Worm (Caenorhabditis elegans) whole organism, L4 larva: ENCODE results near the gene blos-1.

Experiments
- F49E8.2 ChIP-seq: sonication (generic microtip); optimal IDR thresholded peaks from 2 replicates; lab custom pipeline; 2016; ENCODE audit warnings: missing compliant biosample characterization, mild to moderate bottlenecking, missing genetic modification characterization, borderline replicate concordance
- T20F7.1 ChIP-seq: fragments of 200-800 bp; sonication (Bioruptor generic); optimal IDR thresholded peaks from 2 replicates; lab custom pipeline; 2018; ENCODE audit warnings: mild to moderate bottlenecking, missing genetic modification characterization, missing compliant biosample characterization
- T26A8.4 ChIP-seq: fragments of 200-800 bp; sonication (Bioruptor generic); IDR thresholded peaks from 2 replicates; pipeline ENCODE4 v1.3.6; 2022; ENCODE audit warnings: missing genetic modification characterization, missing compliant biosample characterization
- Y75B8A.6 ChIP-seq: fragments of 200-800 bp; sonication (Bioruptor generic); IDR thresholded peaks from 2 replicates; pipeline ENCODE4 v1.3.6; 2022; ENCODE audit warnings: missing genetic modification reagents, missing genetic modification characterization, missing compliant biosample characterization
- ZK546.5 ChIP-seq, 2 experiments: sonication (generic microtip); optimal IDR thresholded peaks; 2 replicates each; lab custom pipeline; 2017; ENCODE audit warnings: missing biosample characterization in 2 of 2, missing genetic modification characterization in 2 of 2
- aha-1 ChIP-seq: fragments of 150-350 bp; peaks from one replicate; lab custom pipeline; 2014; ENCODE audit warnings: missing biosample characterization, missing genetic modification characterization
- ceh-20 ChIP-seq: fragments of 200-800 bp; sonication (Bioruptor generic); IDR thresholded peaks from 2 replicates; pipeline ENCODE4 v1.3.6; 2022; ENCODE audit warnings: missing genetic modification reagents, missing genetic modification characterization, missing compliant biosample characterization
- ceh-62 ChIP-seq: sonication (generic microtip); optimal IDR thresholded peaks from 2 replicates; lab custom pipeline; 2017; ENCODE audit warnings: missing biosample characterization, missing genetic modification characterization
- dmd-8 ChIP-seq: fragments of 200-800 bp; sonication (Bioruptor generic); IDR thresholded peaks from 2 replicates; pipeline ENCODE4 v1.3.6; 2022; ENCODE audit warnings: missing genetic modification characterization, missing compliant biosample characterization
- dmd-9 ChIP-seq: fragments of 200-800 bp; sonication (Bioruptor generic); IDR thresholded peaks from 2 replicates; pipeline ENCODE4 v1.3.6; 2022; ENCODE audit warnings: missing genetic modification reagents, missing genetic modification characterization, missing compliant biosample characterization
- dpl-1 ChIP-seq: fragments of 150-350 bp; optimal IDR thresholded peaks from 2 replicates; lab custom pipeline; 2014; ENCODE audit warnings: missing biosample characterization, missing genetic modification reagents, missing genetic modification characterization
- dve-1 ChIP-seq: sonication (generic microtip); optimal IDR thresholded peaks from 2 replicates; lab custom pipeline; 2017; ENCODE audit warnings: antibody characterized with exemption, mild to moderate bottlenecking, missing genetic modification characterization, missing compliant biosample characterization; ENCODE audit not compliant: insufficient read depth
- egl-27 ChIP-seq: sonication (generic microtip); optimal IDR thresholded peaks from 3 replicates; lab custom pipeline; 2017; ENCODE audit warnings: missing biosample characterization, missing genetic modification reagents, missing genetic modification characterization
- egl-43 ChIP-seq: fragments of 200-800 bp; sonication (Bioruptor generic); IDR thresholded peaks from 2 replicates; pipeline ENCODE4 v1.3.6; 2022; ENCODE audit warnings: missing genetic modification reagents, missing genetic modification characterization, missing compliant biosample characterization
- hlh-11 ChIP-seq: fragments of 200-800 bp; sonication (Bioruptor generic); optimal IDR thresholded peaks from 2 replicates; lab custom pipeline; 2018; ENCODE audit warnings: mild to moderate bottlenecking, missing genetic modification characterization, missing compliant biosample characterization
- hlh-30 ChIP-seq: sonication (generic microtip); optimal IDR thresholded peaks from 2 replicates; lab custom pipeline; 2017; ENCODE audit warnings: antibody characterized with exemption, mild to moderate bottlenecking, missing genetic modification characterization, missing compliant biosample characterization; ENCODE audit not compliant: insufficient read depth
- lin-15B ChIP-seq: fragments of 150-350 bp; sonication (generic microtip); optimal IDR thresholded peaks from 3 replicates; lab custom pipeline; 2014; ENCODE audit warnings: missing biosample characterization, missing genetic modification characterization
- lin-38 ChIP-seq: fragments of 200-800 bp; sonication (Bioruptor generic); IDR thresholded peaks from 2 replicates; pipeline ENCODE4 v1.3.6; 2022; ENCODE audit warnings: missing genetic modification reagents, missing genetic modification characterization, missing compliant biosample characterization
- lsy-2 ChIP-seq, 2 experiments: fragments of 150-350 bp in 1 of 2; sonication (generic microtip) in 1 of 2; optimal IDR thresholded peaks; 2 replicates each; lab custom pipeline; 2014 to 2017; ENCODE audit warnings: missing biosample characterization in 2 of 2, missing genetic modification characterization in 2 of 2
- mdl-1 ChIP-seq, 2 experiments: fragments of 150-350 bp in 1 of 2; sonication (generic microtip) in 1 of 2; optimal IDR thresholded peaks; 2 replicates each; lab custom pipeline; 2014 to 2017; ENCODE audit warnings: missing biosample characterization in 2 of 2, missing genetic modification characterization in 2 of 2
- mxl-3 ChIP-seq: fragments of 200-800 bp; sonication (Bioruptor generic); optimal IDR thresholded peaks from 2 replicates; lab custom pipeline; 2018; ENCODE audit warnings: mild to moderate bottlenecking, missing genetic modification characterization, missing compliant biosample characterization
- nhr-111 ChIP-seq: fragments of 200-800 bp; sonication (Bioruptor generic); optimal IDR thresholded peaks from 2 replicates; lab custom pipeline; 2018; ENCODE audit warnings: mild to moderate bottlenecking, missing genetic modification characterization, missing compliant biosample characterization
- nhr-25 ChIP-seq: sonication (generic microtip); optimal IDR thresholded peaks from 2 replicates; lab custom pipeline; 2017; ENCODE audit warnings: missing genetic modification characterization, mild to moderate bottlenecking, missing compliant biosample characterization, antibody characterized with exemption, moderate library complexity, borderline replicate concordance; ENCODE audit not compliant: insufficient read depth
- nhr-28 ChIP-seq: fragments of 150-350 bp; optimal IDR thresholded peaks from 2 replicates; lab custom pipeline; 2014; ENCODE audit warnings: missing biosample characterization, missing genetic modification characterization
- nhr-48 ChIP-seq: sonication (generic microtip); optimal IDR thresholded peaks from 2 replicates; lab custom pipeline; 2016; ENCODE audit warnings: mild to moderate bottlenecking, missing genetic modification characterization, missing compliant biosample characterization
- pqm-1 ChIP-seq: sonication (generic microtip); optimal IDR thresholded peaks from 2 replicates; lab custom pipeline; 2017; ENCODE audit warnings: missing biosample characterization, missing genetic modification characterization
- saeg-2 ChIP-seq: fragments of 200-800 bp; sonication (Bioruptor generic); IDR thresholded peaks from 2 replicates; pipeline ENCODE4 v1.3.6; 2022; ENCODE audit warnings: missing genetic modification reagents, missing genetic modification characterization, missing compliant biosample characterization
- sdz-12 ChIP-seq: fragments of 200-800 bp; sonication (Bioruptor generic); optimal IDR thresholded peaks from 2 replicates; lab custom pipeline; 2018; ENCODE audit warnings: mild to moderate bottlenecking, missing genetic modification characterization, missing compliant biosample characterization
- snpc-1.2 ChIP-seq: fragments of 200-800 bp; sonication (Bioruptor generic); IDR thresholded peaks from 2 replicates; pipeline ENCODE4 v1.3.6; 2022; ENCODE audit warnings: missing genetic modification reagents, missing genetic modification characterization, missing compliant biosample characterization
- spr-1 ChIP-seq: sonication (generic microtip); optimal IDR thresholded peaks from 2 replicates; lab custom pipeline; 2016; ENCODE audit warnings: mild to moderate bottlenecking, missing genetic modification characterization, missing compliant biosample characterization
- tra-1 ChIP-seq: fragments of 200-800 bp; sonication (Bioruptor generic); IDR thresholded peaks from 2 replicates; pipeline ENCODE4 v1.3.6; 2022; ENCODE audit warnings: missing genetic modification reagents, missing genetic modification characterization, missing compliant biosample characterization
- unc-39 ChIP-seq: sonication (generic microtip); optimal IDR thresholded peaks from 2 replicates; lab custom pipeline; 2017; ENCODE audit warnings: missing biosample characterization, missing genetic modification characterization
- unc-62 ChIP-seq, 3 experiments: fragments of 150-350 bp in 1 of 3; sonication (generic microtip); optimal IDR thresholded peaks in 2 of 3; peaks in 1 of 3; 1 replicate in 1 of 3; 2 replicates in 2 of 3; lab custom pipeline; 2014 to 2017; ENCODE audit warnings: missing biosample characterization in 3 of 3, missing genetic modification characterization in 3 of 3, missing genetic modification reagents in 3 of 3, missing genotype in 1 of 3
- zfp-2 ChIP-seq: sonication (generic microtip); optimal IDR thresholded peaks from 2 replicates; lab custom pipeline; 2016; ENCODE audit warnings: mild to moderate bottlenecking, missing genetic modification characterization, missing compliant biosample characterization
- zfp-3 ChIP-seq: fragments of 200-800 bp; sonication (Bioruptor generic); conservative IDR thresholded peaks from 2 replicates; pipeline ENCODE4 v1.3.6; 2022; ENCODE audit warnings: missing genetic modification reagents, missing genetic modification characterization, missing compliant biosample characterization
- ztf-7 ChIP-seq: fragments of 150-350 bp; optimal IDR thresholded peaks from 2 replicates; lab custom pipeline; 2014; ENCODE audit warnings: missing biosample characterization, missing genetic modification characterization

blos-1 gene

DNA sequence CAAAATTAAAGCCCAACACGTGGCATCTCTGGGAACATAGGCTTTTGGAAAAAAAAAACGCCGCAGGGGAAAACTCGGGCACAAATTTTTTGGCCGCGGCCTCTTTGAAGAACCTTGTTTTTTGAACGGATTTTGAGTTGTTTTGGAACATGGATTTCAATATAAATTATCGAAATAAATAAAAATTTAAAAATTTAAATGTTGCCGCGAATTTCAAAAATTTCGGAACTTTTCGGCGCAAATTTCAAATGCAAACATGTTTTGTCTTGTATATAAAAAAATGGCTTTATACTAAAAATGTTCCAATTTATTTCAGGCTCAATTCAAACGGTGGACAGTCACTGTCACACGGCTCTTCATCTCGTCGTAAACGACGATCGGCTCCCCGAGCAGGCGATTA, 32.3 kb upstream of the blos-1 start:
- no peak for TF ChIP-seq tra-1 (GFP tag; lab: Robert Waterston, UW)
- peak; percentile 95 for TF ChIP-seq aha-1 (tag; lab: Kevin White, UChicago)

DNA sequence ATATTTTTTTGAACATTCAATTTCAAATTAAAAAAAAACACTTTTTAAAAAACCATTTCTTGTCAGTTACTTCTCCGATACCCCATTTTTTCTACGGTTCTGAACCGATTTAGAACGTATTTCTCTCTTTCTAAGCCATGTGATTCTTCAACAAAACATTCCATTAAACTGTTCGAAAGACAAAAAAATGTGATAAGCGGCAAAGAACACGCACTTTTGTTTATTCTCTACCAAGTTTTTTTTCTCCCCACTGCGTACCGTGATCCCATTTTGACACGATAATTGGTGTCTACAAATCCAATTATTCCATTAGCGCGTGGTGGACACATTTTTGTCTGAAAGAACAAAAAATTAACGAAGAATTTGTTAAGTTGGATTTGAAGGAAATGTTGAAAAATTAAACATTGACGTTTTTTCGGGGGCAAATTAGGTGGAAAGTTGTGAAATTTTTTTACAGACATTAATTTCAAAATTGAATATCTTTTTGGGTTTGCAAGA, 29.6 kb upstream of the blos-1 start:
- TF ChIP-seq mdl-1 (tag; optimal IDR thresholded peaks at IDR 0.05; lab: Kevin White, UChicago) (peak in 1 of 2 experiments; percentile 45), pqm-1 (no peak), hlh-11 (tag; lab: Kevin White, UChicago) (peak; percentile 14), ceh-62 (tag; lab: Kevin White, UChicago) (no peak), unc-62 (GFP tag; optimal IDR thresholded peaks at IDR 0.05 in 1 of 2; lab: Kevin White, UChicago) (peak in 1 of 2 experiments; percentile 69), unc-62 (tag; optimal IDR thresholded peaks at IDR 0.05; lab: Kevin White, UChicago) (no peak)

DNA sequence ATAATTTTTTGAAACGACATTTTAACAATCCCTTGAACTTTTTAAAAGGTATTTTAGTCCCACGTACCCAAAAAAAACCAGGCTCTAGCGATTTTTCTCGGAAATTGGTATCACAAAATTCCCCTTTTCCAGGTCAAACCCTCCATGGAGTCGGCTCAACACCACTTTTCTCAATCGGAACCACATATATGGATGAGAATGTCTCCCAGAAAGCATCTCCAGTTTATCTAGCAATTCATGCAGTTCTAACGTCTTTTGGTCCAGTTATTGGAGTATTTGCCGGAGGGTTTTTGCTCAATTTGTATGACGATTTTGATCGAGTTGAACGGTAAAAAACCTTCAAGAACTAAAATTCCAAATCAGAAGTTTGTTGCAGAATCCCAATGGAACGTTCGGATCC, 28.3 kb upstream of the blos-1 start:
- TF ChIP-seq T26A8.4 (GFP tag; lab: Robert Waterston, UW) (no peak), aha-1 (tag; lab: Kevin White, UChicago) (peak; percentile 91)

DNA sequence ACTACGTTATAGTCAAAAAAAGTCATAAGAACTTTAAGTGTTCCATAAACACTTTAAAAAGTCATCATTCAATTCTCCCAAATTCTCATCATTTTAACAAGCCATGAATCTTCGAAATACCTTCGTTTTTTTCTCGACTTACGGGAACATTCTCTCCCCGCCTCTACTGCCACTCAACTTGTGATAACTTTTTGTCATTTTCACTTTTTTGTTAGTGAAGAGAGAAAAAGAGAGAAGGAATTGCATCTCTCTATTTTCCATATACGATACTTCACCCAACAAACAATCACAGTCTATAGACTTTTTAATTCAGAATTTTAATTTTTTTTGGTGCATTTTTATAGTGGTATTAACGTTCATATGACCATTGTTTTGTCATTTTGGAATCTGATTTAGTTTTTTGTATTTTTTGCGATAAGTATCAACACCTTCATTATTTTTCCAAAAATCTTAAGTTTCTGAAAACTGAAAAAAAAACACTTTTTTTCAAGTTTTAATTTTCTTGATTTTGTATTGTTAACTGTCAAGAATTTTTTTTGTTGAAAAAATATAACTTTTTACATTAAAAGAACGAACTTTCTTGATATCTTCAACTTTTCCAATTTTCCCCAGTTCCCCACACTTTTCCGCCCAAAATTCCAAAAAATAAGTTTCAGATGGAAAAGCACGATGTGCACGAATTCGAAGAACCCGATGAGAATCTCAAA, 26.9 kb upstream of the blos-1 start, which contains the start of gene Y70G10A.3:
Gene Y70G10A.3, plus strand, starts transcription at position 657 of the 707 bp plus-strand sequence.
- TF ChIP-seq nhr-25 (tag; lab: Kevin White, UChicago) (no peak), pqm-1 (no peak), nhr-48 (tag; lab: Kevin White, UChicago) (no peak), dmd-9 (GFP tag; lab: Robert Waterston, UW) (no peak), dmd-8 (no peak), sdz-12 (GFP tag; lab: Kevin White, UChicago) (no peak), unc-39 (no peak), dve-1 (tag; lab: Kevin White, UChicago) (no peak), F49E8.2 (no peak), lsy-2 (tag; optimal IDR thresholded peaks at IDR 0.05; lab: Kevin White, UChicago) (no peak), snpc-1.2 (GFP tag; lab: Robert Waterston, UW) (no peak), ZK546.5 (tag; optimal IDR thresholded peaks at IDR 0.05; lab: Kevin White, UChicago) (no peak), T20F7.1 (GFP tag; lab: Kevin White, UChicago) (no peak), Y75B8A.6 (GFP tag; lab: Robert Waterston, UW) (no peak), ceh-20 (GFP tag; lab: Robert Waterston, UW) (no peak), nhr-111 (GFP tag; lab: Kevin White, UChicago) (no peak), ztf-7 (tag; lab: Kevin White, UChicago) (no peak), dpl-1 (GFP tag; lab: Kevin White, UChicago) (no peak), nhr-28 (tag; lab: Kevin White, UChicago) (no peak)

DNA sequence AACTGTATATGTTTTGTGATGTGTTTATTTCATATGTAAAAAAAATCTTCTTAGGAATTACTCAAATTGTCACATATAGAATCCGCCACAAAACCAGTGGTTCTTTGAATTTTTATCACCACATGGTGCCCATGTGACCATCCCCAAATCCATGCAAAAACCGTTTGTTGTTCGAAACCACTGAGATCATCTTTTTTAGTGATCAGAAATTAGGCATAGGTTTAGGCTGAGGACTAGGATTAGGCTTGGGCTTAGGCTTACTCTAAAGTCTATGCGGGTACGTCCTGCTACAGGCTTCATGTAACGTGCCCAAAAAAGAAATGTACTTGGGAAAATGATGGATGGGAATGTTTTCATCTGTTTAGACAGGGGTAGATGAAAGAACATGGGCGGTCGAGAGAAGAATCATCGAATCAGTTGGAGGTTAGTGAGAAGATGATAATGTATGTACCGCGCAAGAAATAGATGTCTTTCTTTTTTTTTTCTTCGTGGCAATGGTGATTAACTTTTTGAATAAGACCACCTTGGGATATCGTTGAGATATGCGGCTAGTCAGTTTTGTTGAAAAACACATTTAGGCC, 24.6 kb upstream of the blos-1 start:
- TF ChIP-seq hlh-11 (tag; lab: Kevin White, UChicago) (peak; percentile 33), mxl-3 (peak; percentile 67), egl-43 (no peak), zfp-3 (GFP tag; lab: Robert Waterston, UW) (no peak), mdl-1 (tag; optimal IDR thresholded peaks at IDR 0.05; lab: Kevin White, UChicago) (peak in 1 of 2 experiments; percentile 1), spr-1 (no peak), zfp-2 (tag; lab: Kevin White, UChicago) (no peak), hlh-30 (tag; lab: Kevin White, UChicago) (peak; percentile 28), nhr-28 (tag; lab: Kevin White, UChicago) (peak; percentile 11), lin-38 (GFP tag; lab: Robert Waterston, UW) (no peak), egl-27 (no peak), lin-15B (no peak), saeg-2 (GFP tag; lab: Robert Waterston, UW) (no peak)
